Worm (Caenorhabditis elegans) whole organism, L1 larva: ENCODE data around the gene pgp-11.

Source experiments
- mef-2 ChIP-seq: fragments of 150-350 bp; optimal IDR thresholded peaks from 2 replicates; lab custom pipeline; 2014; ENCODE audit warnings: missing biosample characterization, missing genetic modification characterization
- unc-62 ChIP-seq: fragments of 150-350 bp; optimal IDR thresholded peaks from 2 replicates; lab custom pipeline; 2014; ENCODE audit warnings: missing biosample characterization, missing genetic modification reagents, missing genetic modification characterization
- ztf-11 ChIP-seq, 2 experiments: sonication (generic microtip); optimal IDR thresholded peaks; 2 replicates each; lab custom pipeline; 2016 to 2017; ENCODE audit warnings: missing genetic modification characterization in 2 of 2, missing biosample characterization in 1 of 2, missing compliant biosample characterization in 1 of 2

- TF ChIP-seq unc-62 (GFP tag; lab: Kevin White, UChicago) (no peak), ztf-11 (tag; optimal IDR thresholded peaks at IDR 0.05; lab: Kevin White, UChicago) (no peak), mef-2 (tag; lab: Kevin White, UChicago) (no peak)
Measured at ce11 chrII:7981084-7981483, 23.0 kb downstream of the pgp-11 start.
